Fruit fly (Drosophila melanogaster) ovary, adult (tissue): ENCODE results near the gene Exn.

Experiments used
- CG17801 ChIP-seq: fragments of 200-800 bp; optimal IDR thresholded peaks from 2 replicates; lab custom pipeline; 2019; ENCODE audit warnings: missing biosample characterization, mild to moderate bottlenecking, missing genetic modification characterization, moderate library complexity; ENCODE audit not compliant: partially characterized antibody

Exn gene

DNA sequence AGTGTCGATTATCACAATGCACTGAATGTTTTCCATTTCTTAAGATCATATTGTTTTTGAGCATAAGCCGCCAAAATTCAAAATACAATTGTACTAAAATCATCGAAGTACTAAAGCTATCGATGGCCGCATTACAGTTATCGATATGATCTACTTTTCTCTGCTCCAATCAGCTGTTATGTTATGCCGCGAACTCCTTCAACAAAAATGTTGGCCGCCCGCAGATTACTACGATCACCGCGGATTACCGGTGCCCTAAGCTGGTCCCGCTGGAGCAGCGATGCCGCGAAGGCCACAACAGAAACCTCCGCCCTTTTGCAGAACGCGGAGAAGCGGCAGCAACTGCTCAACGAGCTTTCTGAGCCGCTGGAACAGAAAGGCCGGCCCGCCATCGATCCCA lies 65.7 kb downstream of the Exn start, which contains the start of gene beg:
Gene beg (plus strand): TSS at position 177 of the 400 bp plus-strand sequence.
- no peak for TF ChIP-seq CG17801 (GFP tag; lab: Kevin White, UChicago)

DNA sequence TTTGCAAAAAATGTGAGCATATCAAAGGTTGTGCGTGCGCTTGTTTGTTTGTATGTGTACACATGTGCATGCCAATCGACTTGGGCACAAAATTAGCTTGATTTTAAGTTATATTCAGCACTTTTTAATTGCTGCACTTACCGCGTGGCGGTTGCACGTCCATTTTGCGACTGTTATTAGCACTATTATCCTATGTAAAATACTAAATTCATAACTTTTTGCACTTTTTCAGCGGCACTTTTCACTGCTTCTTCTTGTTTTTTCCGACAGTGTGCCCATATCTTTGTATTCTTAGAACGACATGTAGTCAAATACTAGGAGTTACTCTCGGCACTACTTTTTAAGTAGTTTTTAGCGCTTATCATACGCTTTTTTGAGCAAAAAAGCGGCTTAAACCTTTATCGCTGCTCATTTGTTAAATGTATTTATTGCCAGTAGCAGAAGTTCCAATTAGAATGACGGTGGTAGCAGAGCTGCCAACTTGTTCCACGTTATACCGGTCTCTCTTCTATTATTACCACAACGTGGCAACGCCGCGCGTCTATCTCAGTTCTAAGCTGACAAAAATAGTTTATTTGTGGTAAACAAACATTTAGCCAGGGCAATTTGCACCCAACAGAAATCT lies 72.6 kb downstream of the Exn start, which contains the start of the genes scaf6 and Papst2:
Gene scaf6 (minus strand): TSS at position 278 of the 625 bp plus-strand sequence.
Gene Papst2 (plus strand): TSS at position 501 of the 625 bp plus-strand sequence.
- TF ChIP-seq CG17801 (GFP tag; lab: Kevin White, UChicago), result peak; percentile 38
